Worm (Caenorhabditis elegans) whole organism, L4/young adult: ENCODE measurements around the gene nhr-241.

Experiments
- W03F9.2 ChIP-seq: fragments of 150-350 bp; optimal IDR thresholded peaks from 2 replicates; lab custom pipeline; 2014; ENCODE audit warnings: missing biosample characterization, missing genetic modification characterization
- dao-5 ChIP-seq: sonication (generic microtip); optimal IDR thresholded peaks from 2 replicates; lab custom pipeline; 2016; ENCODE audit warnings: missing genotype, missing genetic modification characterization, moderate library complexity, missing compliant biosample characterization
- him-1 ChIP-seq: sonication (generic microtip); optimal IDR thresholded peaks from 2 replicates; lab custom pipeline; 2016; ENCODE audit warnings: missing genotype, missing genetic modification reagents, missing genetic modification characterization, missing compliant biosample characterization

Gene nhr-241

DNA sequence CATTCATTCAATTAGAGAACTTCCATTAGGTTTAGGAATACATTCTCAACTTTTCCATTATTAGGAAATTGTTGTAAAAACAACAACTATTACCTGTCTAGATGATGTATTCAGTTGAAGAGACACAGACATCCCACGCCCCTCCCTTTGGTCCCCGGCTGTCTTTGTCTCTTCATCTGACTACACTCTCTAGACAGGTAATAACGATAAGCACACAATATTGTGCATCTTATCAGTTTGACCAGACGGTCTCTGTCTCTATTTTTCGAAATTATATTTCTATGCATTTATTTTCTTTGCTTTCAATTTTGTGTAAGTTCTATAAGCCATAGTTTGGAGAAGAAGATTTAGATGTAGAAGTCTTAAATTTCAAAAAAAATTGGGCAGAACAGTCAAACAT lies 2.1 kb downstream of the nhr-241 start, which contains the start of gene Y69H2.9:
Gene Y69H2.9 (plus strand): TSS at position 233 of the 400 bp plus-strand sequence.
- TF ChIP-seq dao-5 (tag; lab: Kevin White, UChicago) (no peak), W03F9.2 (tag; lab: Kevin White, UChicago) (no peak), him-1 (tag; lab: Kevin White, UChicago) (no peak)

- TF ChIP-seq him-1 (tag; lab: Kevin White, UChicago) (no peak), W03F9.2 (tag; lab: Kevin White, UChicago) (no peak)
These were observed 6.2 kb downstream of the nhr-241 start for ce11 chrV:18705319-18706062.

DNA sequence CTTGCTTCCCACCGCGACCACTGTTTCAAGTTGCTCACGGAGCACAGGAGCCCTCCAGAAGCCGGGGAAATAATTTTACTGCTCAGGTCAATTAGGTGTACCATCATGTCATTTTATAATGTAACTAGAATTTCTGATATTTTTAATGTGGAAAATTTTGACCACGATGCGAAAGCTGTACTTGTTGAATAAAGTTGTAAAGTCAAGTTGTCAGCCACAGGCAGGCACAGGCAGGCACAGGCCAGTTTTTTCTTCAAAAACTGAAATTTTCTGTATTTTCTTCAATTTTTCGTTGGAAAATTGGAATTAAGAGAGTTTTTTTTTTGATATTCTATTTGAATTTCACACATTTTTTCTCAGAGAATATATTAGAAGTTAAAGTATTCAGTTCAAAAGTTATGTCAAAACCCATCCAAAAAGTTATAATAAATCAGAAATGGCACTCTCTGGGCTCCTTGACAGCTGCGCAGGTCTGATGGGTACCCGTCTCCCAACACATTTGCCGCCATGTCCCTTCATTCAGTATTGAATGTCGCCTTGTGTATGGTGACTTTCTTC lies 6.9 kb downstream of the nhr-241 start, which contains the start of gene Y17D7C.1:
Gene Y17D7C.1 (plus strand): TSS at position 508 of the 558 bp plus-strand sequence.
- TF ChIP-seq him-1 (tag; lab: Kevin White, UChicago): no peak
- TF ChIP-seq dao-5 (tag; lab: Kevin White, UChicago): no peak
- no peak for TF ChIP-seq W03F9.2 (tag; lab: Kevin White, UChicago)

DNA sequence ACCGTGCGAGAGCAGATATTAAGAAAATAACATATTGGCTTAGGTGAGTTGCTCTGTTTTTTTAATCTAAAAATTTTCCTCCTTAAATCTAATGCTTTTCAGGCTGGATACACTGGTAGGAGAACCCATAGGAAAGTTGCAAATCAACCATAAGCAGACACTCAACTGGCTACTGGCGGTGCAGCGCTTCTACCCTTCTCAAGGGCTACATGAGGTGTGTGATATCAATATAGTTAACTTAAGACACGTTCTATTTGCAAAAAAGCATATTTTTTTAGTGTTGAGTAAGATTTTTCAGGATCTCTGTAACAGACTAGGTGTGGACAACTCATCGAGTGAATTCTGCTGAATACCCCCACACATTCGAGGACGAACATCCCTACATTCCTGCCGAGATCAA lies 8.8 kb downstream of the nhr-241 start:
- TF ChIP-seq W03F9.2 (tag; lab: Kevin White, UChicago) (no peak), dao-5 (tag; lab: Kevin White, UChicago) (no peak), him-1 (tag; lab: Kevin White, UChicago) (no peak)

- TF ChIP-seq dao-5 (tag; lab: Kevin White, UChicago) (no peak), him-1 (tag; lab: Kevin White, UChicago) (no peak)
These were observed 10.1 kb downstream of the nhr-241 start, which contains the start of gene Y17D7C.6 for ce11 chrV:18709203-18709860. Gene Y17D7C.6, plus strand, starts transcription at chrV:18709810.

ce11 chrV:18710045-18710490 lies 10.8 kb downstream of the nhr-241 start:
- TF ChIP-seq W03F9.2 (tag; lab: Kevin White, UChicago) (no peak), him-1 (tag; lab: Kevin White, UChicago) (no peak), dao-5 (tag; lab: Kevin White, UChicago) (no peak)

DNA sequence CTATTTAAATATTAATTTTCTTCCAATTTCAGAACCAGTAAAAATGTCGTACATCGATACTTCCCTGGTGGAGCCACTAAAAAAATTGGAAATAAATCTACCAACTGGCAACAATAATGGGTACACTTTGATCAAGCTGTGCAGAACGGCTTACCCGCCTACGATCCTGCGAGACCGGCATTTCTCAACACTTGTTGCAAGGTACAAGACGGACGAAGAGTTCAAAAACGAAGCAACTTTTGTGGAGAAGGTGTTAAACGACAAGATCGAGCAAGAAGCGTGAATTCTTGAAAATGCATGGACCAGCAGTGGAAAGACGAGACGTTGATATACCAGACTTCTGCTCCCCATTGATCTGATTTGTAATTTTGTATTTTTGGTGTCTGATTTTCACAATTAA lies 12.1 kb downstream of the nhr-241 start:
- TF ChIP-seq W03F9.2 (tag; lab: Kevin White, UChicago): no peak
- TF ChIP-seq him-1 (tag; lab: Kevin White, UChicago): no peak

DNA sequence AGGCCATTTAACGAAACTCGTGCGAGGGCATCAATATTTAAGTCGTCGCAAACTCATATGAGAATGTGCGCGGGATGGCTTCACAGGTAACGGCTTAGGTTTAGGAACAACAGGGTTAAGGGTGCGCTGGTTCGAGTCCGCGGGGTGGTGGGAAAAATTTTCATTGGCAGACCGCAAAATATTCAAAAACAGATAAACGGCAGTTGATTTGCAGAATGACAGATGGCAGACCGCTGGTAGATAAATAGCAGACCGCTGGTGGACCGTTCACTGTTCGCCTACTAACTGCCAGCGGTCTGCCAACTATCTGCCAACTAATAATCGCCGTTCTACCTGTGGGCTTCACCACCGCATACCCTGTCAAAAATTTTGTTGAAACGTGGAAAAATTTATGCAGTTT lies 12.9 kb downstream of the nhr-241 start:
- TF ChIP-seq him-1 (tag; lab: Kevin White, UChicago) (no peak), W03F9.2 (tag; lab: Kevin White, UChicago) (no peak), dao-5 (tag; lab: Kevin White, UChicago) (no peak)

DNA sequence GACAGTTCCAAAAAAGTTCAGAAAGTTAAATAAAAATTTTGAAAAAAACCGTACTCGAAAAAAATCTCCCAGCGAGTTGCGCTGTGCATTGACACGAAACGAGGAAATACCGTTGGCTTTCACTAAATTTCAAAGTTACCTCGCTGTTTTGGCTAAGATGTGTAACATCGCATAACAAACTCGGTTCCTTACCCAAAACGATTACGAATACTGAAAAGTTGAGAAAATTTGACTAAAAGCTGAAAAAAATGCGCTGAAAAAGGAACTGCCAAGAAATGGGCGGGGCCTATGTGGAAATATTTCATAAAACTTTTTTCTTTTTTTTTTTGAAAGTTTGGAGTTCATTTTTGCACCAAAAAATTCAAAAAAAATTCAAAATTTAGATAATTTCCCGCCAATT lies 20.2 kb downstream of the nhr-241 start:
- TF ChIP-seq dao-5 (tag; lab: Kevin White, UChicago) (no peak), W03F9.2 (tag; lab: Kevin White, UChicago) (no peak), him-1 (tag; lab: Kevin White, UChicago) (no peak)

- TF ChIP-seq dao-5 (tag; lab: Kevin White, UChicago) (no peak), W03F9.2 (tag; lab: Kevin White, UChicago) (no peak), him-1 (tag; lab: Kevin White, UChicago) (no peak)
These were observed 20.8 kb downstream of the nhr-241 start, which contains the start of gene Y17D7C.2 for ce11 chrV:18719956-18720489. Gene Y17D7C.2, minus strand, starts transcription at chrV:18719987.

DNA sequence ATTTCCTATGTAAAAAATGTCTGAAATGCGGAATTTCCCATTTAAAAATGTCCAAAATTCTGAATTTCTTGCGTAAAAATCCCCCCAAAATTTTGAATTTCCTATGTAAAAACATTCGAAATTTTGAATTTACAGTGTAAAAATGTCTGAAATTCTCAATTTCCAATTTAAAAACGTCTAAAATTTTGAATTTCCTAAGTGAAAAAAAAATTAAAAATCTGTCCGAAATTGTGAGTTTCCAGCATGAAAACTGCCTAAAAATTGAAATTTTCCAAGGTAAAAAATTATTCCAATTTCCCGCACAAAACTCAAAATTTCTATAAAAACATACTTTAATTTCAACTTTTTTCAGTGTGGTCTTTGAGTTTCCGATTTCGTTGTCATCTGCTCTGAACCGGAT lies 22.6 kb downstream of the nhr-241 start:
- no peak for TF ChIP-seq him-1 (tag; lab: Kevin White, UChicago)
- TF ChIP-seq dao-5 (tag; lab: Kevin White, UChicago): no peak
- no peak for TF ChIP-seq W03F9.2 (tag; lab: Kevin White, UChicago)

DNA sequence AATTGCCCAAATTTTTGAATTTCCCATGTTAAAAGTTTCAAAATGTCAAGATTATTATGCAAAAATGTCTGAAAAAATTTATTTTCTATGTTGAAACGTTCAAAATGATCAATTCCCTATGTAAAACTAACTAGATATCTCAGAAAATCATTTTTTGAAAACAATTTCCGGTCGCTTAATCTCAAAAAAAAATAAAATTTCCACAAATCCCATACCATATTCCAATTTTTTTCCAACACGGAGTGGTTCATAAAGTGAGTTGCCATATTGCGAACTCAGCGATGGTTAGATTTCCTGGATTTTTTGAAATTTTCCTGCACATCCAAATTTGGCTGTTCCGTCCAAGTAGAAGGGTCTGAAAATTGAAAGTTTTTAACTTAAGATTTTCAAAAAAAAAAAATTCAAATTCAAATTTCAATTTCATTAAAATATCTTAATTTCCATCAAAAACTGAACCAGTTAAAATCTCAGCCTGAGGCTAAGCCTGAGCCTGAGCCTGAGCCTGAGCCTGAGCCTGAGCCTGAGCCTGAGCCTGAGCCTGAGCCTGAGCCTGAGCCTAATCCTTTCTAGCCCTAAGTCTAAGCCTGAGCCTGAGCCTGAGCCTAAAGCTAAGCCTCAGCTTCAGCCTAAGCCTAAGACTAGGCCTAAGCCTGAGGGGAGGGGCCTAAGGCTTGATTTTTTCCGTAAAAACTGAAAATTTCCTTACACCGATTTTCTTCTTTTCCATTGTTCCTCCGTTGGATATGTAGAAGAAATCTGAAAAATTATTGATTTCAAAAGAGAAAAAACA lies 23.5 kb downstream of the nhr-241 start:
- TF ChIP-seq him-1 (tag; lab: Kevin White, UChicago) (no peak), dao-5 (tag; lab: Kevin White, UChicago) (no peak), W03F9.2 (tag; lab: Kevin White, UChicago) (no peak)
